Worm (Caenorhabditis elegans): ENCODE measurements around the gene unc-7.

ce11 chrX:15100369-15100963 is 47.1 kb downstream of the unc-7 start, which contains the start of gene dhhc-1:
- TF ChIP-seq lin-13 (GFP tag; optimal IDR thresholded peaks at IDR 0.05), result no peak
- no peak for TF ChIP-seq skn-1 (tag; optimal IDR thresholded peaks at IDR 0.05)
- TF ChIP-seq tra-1 (GFP tag; IDR thresholded peaks at IDR 0.05), result no peak
- TF ChIP-seq ceh-32 (tag; optimal IDR thresholded peaks at IDR 0.05; ENCODE audit: poor library complexity), result no peak
- TF ChIP-seq F44E2.7 (GFP tag; IDR thresholded peaks at IDR 0.05), result no peak

Data from whole organism, L4 larva.